Worm (Caenorhabditis elegans) whole organism, mixed stage, embryonic: ENCODE results near the gene B0024.13.

Experiments used
- ceh-43 ChIP-seq: fragments of 200-800 bp; sonication (Bioruptor generic); optimal IDR thresholded peaks from 2 replicates; lab custom pipeline; 2018; ENCODE audit warnings: mild to moderate bottlenecking, missing genetic modification characterization, moderate library complexity, missing compliant biosample characterization
- drap-1 ChIP-seq: fragments of 200-800 bp; sonication (Bioruptor generic); optimal IDR thresholded peaks from 3 replicates; lab custom pipeline; 2018; ENCODE audit warnings: mild to moderate bottlenecking, missing genetic modification characterization, missing compliant biosample characterization
- elt-3 ChIP-seq: fragments of 150-350 bp; optimal IDR thresholded peaks from 2 replicates; lab custom pipeline; 2014; ENCODE audit warnings: missing biosample characterization, missing genetic modification characterization
- lin-32 ChIP-seq: fragments of 200-800 bp; sonication (Bioruptor generic); optimal IDR thresholded peaks from 2 replicates; lab custom pipeline; 2018; ENCODE audit warnings: mild to moderate bottlenecking, missing genetic modification characterization, missing compliant biosample characterization
- mab-5 ChIP-seq: fragments of 150-350 bp; optimal IDR thresholded peaks from 2 replicates; lab custom pipeline; 2014; ENCODE audit warnings: missing biosample characterization, missing genetic modification characterization
- snpc-4 ChIP-seq: fragments of 150-350 bp; optimal IDR thresholded peaks from 2 replicates; lab custom pipeline; 2014; ENCODE audit warnings: missing biosample characterization, missing genetic modification characterization
- unc-120 ChIP-seq: sonication (generic microtip); optimal IDR thresholded peaks from 2 replicates; lab custom pipeline; 2017; ENCODE audit warnings: missing genetic modification characterization, missing compliant biosample characterization; ENCODE audit not compliant: poor library complexity, severe bottlenecking
- unc-39 ChIP-seq: fragments of 150-350 bp; optimal IDR thresholded peaks from 2 replicates; lab custom pipeline; 2014; ENCODE audit warnings: missing biosample characterization, missing genetic modification characterization

DNA sequence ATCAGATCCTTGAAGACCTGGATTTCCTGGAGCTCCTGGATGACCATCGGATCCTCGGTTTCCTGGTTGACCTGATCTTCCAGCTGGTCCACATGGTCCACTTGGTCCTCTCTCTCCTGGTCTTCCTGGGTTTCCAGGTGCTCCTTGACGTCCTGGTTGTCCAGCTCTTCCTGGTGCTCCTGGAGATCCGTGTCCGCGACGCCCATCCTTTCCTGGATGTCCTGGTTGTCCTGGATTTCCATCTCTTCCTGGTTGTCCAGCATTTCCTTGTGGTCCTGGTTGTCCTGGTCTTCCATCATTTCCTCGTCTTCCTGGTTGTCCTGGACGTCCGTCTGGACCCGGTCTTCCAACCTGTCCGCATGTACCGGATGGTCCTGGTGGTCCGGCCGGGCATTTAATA, 28.7 kb upstream of the B0024.13 start:
- no peak for TF ChIP-seq snpc-4 (tag; lab: Kevin White, UChicago)
- TF ChIP-seq drap-1 (GFP tag; lab: Kevin White, UChicago): no peak
- no peak for TF ChIP-seq elt-3 (tag; lab: Kevin White, UChicago)
- TF ChIP-seq unc-39 (tag; lab: Kevin White, UChicago): no peak
- no peak for TF ChIP-seq unc-120 (tag; lab: Kevin White, UChicago)
- no peak for TF ChIP-seq mab-5 (tag; lab: Kevin White, UChicago)
- no peak for TF ChIP-seq ceh-43 (GFP tag; lab: Kevin White, UChicago)
- TF ChIP-seq lin-32 (GFP tag; lab: Kevin White, UChicago): no peak
